Fruit fly (Drosophila melanogaster): ENCODE results near the gene Kap3.

Kap3 gene

DNA sequence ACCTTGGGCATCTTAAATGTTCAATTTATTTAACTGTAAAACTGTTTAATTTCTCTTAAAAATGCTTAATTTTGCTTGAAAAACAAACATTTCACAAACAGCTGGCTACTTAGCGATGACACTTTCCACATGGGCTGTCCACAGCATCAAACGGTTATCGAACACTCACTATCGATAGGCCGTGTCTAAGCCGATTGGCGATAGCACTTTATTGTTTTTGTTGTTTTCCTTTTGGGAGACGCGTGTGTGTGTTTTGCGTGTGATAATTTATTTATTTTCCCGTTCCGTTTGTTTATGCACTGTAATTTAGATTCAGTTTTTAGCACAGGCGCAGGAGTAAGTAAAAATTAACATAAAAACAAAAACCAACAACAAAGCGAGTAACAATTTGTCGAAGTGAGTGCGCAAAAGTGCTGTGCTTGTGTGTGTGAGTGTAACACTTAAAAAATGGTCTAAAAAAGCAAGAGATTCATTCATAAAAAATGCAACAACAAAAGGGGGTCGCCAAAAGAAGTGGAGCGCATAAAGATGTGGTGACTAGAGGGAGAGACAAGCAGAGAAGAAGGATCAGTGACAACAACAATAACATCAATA is 14.6 kb downstream of the Kap3 start, which contains the start of gene Gapvd1:
Gene Gapvd1 (plus strand): TSS at position 211 of the 594 bp plus-strand sequence.
- no peak for TF ChIP-seq CG5204 (GFP tag; optimal IDR thresholded peaks at IDR 0.05)
- no peak for TF ChIP-seq Crg-1 (GFP tag; optimal IDR thresholded peaks at IDR 0.05)
- peak; percentile 21 for TF ChIP-seq CG14711 (tag; optimal IDR thresholded peaks at IDR 0.05)
- peak; percentile 78 for TF ChIP-seq Mnt (GFP tag; optimal IDR thresholded peaks at IDR 0.05)
- no peak for TF ChIP-seq CG7045 (GFP tag; optimal IDR thresholded peaks at IDR 0.05)
- TF ChIP-seq toe (GFP tag; optimal IDR thresholded peaks at IDR 0.05) = no peak
- no peak for TF ChIP-seq Hr96 (GFP tag; optimal IDR thresholded peaks at IDR 0.05)
- TF ChIP-seq CG11617 (GFP tag; optimal IDR thresholded peaks at IDR 0.05) = peak; percentile 12
- no peak for TF ChIP-seq CG12768 (GFP tag; optimal IDR thresholded peaks at IDR 0.05)
- TF ChIP-seq CG1620 (GFP tag; optimal IDR thresholded peaks at IDR 0.05) = peak; percentile 20
- peak; percentile 14 for TF ChIP-seq CG7101 (tag; optimal IDR thresholded peaks at IDR 0.05)
- no peak for TF ChIP-seq cic (GFP tag; optimal IDR thresholded peaks at IDR 0.05)
- TF ChIP-seq Clk (GFP tag; optimal IDR thresholded peaks at IDR 0.05) = no peak
- TF ChIP-seq bab1 (GFP tag; optimal IDR thresholded peaks at IDR 0.05) = peak; percentile 59
- no peak for TF ChIP-seq ovo (GFP tag; optimal IDR thresholded peaks at IDR 0.05)
- TF ChIP-seq pad (GFP tag; optimal IDR thresholded peaks at IDR 0.05) = no peak
- TF ChIP-seq CG33017 (tag; optimal IDR thresholded peaks at IDR 0.05) = no peak
- no peak for TF ChIP-seq cnc (optimal IDR thresholded peaks at IDR 0.05)
- no peak for TF ChIP-seq tj (GFP tag; optimal IDR thresholded peaks at IDR 0.05)
- no peak for TF ChIP-seq kay (GFP tag; ENCODE audit: borderline replicate concordance)

DNA sequence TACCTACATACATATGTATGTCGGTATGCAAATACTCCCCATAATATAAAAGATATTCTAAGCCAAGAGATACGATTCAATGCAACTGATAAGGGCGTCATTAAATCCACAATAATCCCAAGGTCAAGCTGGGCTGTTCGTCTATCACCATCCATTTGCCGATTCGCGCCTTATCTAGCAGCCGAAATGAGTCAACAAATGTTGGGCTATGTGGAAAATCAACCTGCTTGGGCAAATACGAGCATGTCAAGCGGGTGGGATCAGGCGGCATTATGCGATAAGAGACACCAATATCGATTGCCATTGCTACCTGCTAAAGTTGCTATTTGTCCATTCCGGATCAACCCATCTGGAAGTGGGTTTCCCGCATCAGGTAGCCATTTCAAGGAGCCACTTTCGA is 17.2 kb downstream of the Kap3 start:
- TF ChIP-seq toe (GFP tag; optimal IDR thresholded peaks at IDR 0.05) (no peak), cnc (optimal IDR thresholded peaks at IDR 0.05) (no peak), cic (GFP tag; optimal IDR thresholded peaks at IDR 0.05) (no peak), pad (GFP tag; optimal IDR thresholded peaks at IDR 0.05) (no peak), CG7101 (tag; optimal IDR thresholded peaks at IDR 0.05) (no peak), bab1 (GFP tag; optimal IDR thresholded peaks at IDR 0.05) (no peak), CG7045 (GFP tag; optimal IDR thresholded peaks at IDR 0.05) (no peak), tj (GFP tag; optimal IDR thresholded peaks at IDR 0.05) (no peak), ovo (GFP tag; optimal IDR thresholded peaks at IDR 0.05) (no peak), Mnt (GFP tag; optimal IDR thresholded peaks at IDR 0.05) (no peak), CG14711 (tag; optimal IDR thresholded peaks at IDR 0.05) (no peak), CG12768 (GFP tag; optimal IDR thresholded peaks at IDR 0.05) (no peak), Hr96 (GFP tag; optimal IDR thresholded peaks at IDR 0.05) (no peak), CG1620 (GFP tag; optimal IDR thresholded peaks at IDR 0.05) (no peak), Clk (GFP tag; optimal IDR thresholded peaks at IDR 0.05) (no peak), kay (GFP tag; ENCODE audit: borderline replicate concordance) (no peak), Crg-1 (GFP tag; optimal IDR thresholded peaks at IDR 0.05) (no peak)

DNA sequence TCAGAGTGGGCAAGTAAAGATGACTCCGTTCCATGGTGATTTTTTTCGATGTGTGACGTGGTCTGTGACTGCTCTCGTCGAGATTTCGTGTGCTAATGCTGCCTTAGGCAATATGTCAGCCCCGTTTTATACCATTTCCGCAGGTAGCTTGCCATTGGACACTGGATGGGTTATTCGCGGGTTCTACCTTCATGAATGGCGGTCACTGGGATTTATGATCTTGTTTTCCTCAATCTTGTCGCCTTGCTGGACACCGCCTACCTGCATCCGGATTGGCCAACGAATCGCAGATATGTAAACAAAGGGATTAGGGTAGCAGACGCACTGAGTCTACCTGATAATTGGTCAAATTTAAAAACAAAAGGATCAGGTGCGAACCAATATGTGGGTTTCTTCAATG is 17.6 kb downstream of the Kap3 start, which contains the start of gene sisA:
Gene sisA (minus strand): TSS at position 101 of the 400 bp plus-strand sequence.
- TF ChIP-seq cic (GFP tag; optimal IDR thresholded peaks at IDR 0.05) (no peak), Clk (GFP tag; optimal IDR thresholded peaks at IDR 0.05) (no peak), CG1620 (GFP tag; optimal IDR thresholded peaks at IDR 0.05) (no peak), CG14711 (tag; optimal IDR thresholded peaks at IDR 0.05) (no peak), CG7045 (GFP tag; optimal IDR thresholded peaks at IDR 0.05) (no peak), CG5204 (GFP tag; optimal IDR thresholded peaks at IDR 0.05) (no peak), pad (GFP tag; optimal IDR thresholded peaks at IDR 0.05) (no peak), Mnt (GFP tag; optimal IDR thresholded peaks at IDR 0.05) (no peak), toe (GFP tag; optimal IDR thresholded peaks at IDR 0.05) (no peak), CG11617 (GFP tag; optimal IDR thresholded peaks at IDR 0.05) (no peak), bab1 (GFP tag; optimal IDR thresholded peaks at IDR 0.05) (no peak), Crg-1 (GFP tag; optimal IDR thresholded peaks at IDR 0.05) (no peak), tj (GFP tag; optimal IDR thresholded peaks at IDR 0.05) (no peak), CG12768 (GFP tag; optimal IDR thresholded peaks at IDR 0.05) (no peak), cnc (optimal IDR thresholded peaks at IDR 0.05) (no peak), CG7101 (tag; optimal IDR thresholded peaks at IDR 0.05) (no peak), Hr96 (GFP tag; optimal IDR thresholded peaks at IDR 0.05) (no peak)

DNA sequence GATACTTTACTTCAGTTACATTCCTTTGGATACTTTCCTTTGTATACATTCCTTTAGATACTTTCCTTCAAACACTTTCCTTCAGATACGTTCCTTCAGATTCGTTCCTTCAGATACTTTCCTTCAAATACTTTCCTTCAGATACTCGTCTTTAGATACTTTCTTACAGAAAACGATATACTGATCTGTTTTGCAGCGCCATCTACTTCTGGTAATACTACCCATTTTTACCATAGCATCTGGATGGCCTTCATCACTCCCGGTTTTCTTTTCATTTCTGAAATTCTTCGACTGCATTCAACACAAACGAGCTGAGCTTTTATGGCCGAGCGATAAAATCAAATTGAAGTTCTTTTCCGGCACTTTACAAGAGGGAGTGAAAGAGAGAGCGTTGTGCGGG is 20.0 kb downstream of the Kap3 start:
- TF ChIP-seq cnc (optimal IDR thresholded peaks at IDR 0.05) (no peak), CG7101 (tag; optimal IDR thresholded peaks at IDR 0.05) (no peak), ovo (GFP tag; optimal IDR thresholded peaks at IDR 0.05) (no peak), CG7045 (GFP tag; optimal IDR thresholded peaks at IDR 0.05) (no peak), cic (GFP tag; optimal IDR thresholded peaks at IDR 0.05) (no peak), CG1620 (GFP tag; optimal IDR thresholded peaks at IDR 0.05) (no peak), Crg-1 (GFP tag; optimal IDR thresholded peaks at IDR 0.05) (no peak), bab1 (GFP tag; optimal IDR thresholded peaks at IDR 0.05) (no peak), tj (GFP tag; optimal IDR thresholded peaks at IDR 0.05) (no peak), CG5204 (GFP tag; optimal IDR thresholded peaks at IDR 0.05) (no peak), CG11617 (GFP tag; optimal IDR thresholded peaks at IDR 0.05) (no peak), Mnt (GFP tag; optimal IDR thresholded peaks at IDR 0.05) (no peak)

DNA sequence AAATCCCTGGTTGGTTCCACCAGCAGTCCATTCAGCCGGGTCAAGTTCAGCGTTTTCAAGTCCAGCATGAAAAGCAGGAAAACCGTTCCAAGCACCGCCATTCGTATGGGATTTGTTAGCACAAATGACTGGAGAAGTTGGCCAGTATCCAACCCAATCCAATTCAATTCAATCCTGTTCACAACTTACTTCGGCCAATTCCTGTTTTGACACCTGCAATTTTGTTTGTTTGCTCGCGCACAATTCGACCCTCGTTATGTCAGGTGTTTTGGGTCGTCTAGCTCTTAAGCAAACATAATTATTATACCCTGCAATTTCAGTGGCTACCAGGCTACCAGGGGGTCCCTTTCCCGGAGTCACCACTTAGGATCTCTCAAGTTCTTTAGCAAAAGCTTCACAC is 28.8 kb downstream of the Kap3 start, which contains the start of gene Ir10a:
Gene Ir10a (minus strand): TSS at position 101 of the 400 bp plus-strand sequence.
- no peak for TF ChIP-seq toe (GFP tag; optimal IDR thresholded peaks at IDR 0.05)
- no peak for TF ChIP-seq kay (GFP tag; ENCODE audit: borderline replicate concordance)
- no peak for TF ChIP-seq tj (GFP tag; optimal IDR thresholded peaks at IDR 0.05)
- no peak for TF ChIP-seq pad (GFP tag; optimal IDR thresholded peaks at IDR 0.05)
- TF ChIP-seq CG12768 (GFP tag; optimal IDR thresholded peaks at IDR 0.05) = no peak
- no peak for TF ChIP-seq bab1 (GFP tag; optimal IDR thresholded peaks at IDR 0.05)
- no peak for TF ChIP-seq Crg-1 (GFP tag; optimal IDR thresholded peaks at IDR 0.05)
- TF ChIP-seq Hr96 (GFP tag; optimal IDR thresholded peaks at IDR 0.05) = no peak
- no peak for TF ChIP-seq CG33017 (tag; optimal IDR thresholded peaks at IDR 0.05)
- TF ChIP-seq cnc (optimal IDR thresholded peaks at IDR 0.05) = no peak

DNA sequence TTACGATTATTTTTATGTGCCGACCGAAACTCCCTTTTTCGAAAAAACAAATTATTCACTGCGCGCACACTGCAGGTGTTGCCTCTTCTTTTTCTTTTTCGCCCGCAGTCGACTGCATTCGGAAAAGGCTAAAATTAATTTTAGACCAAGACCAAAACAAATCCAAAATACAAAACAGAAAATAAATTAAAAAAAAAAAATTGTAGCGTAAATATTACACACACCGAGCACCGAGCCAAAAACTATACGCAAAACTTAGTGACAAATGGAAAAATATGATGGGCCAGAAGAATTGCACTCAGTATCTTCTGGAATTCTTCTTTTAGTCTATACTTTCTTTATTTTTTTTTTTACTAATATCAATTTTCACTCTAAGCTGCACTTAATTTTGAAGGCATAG is 37.2 kb downstream of the Kap3 start, which contains the start of gene CG44422:
Gene CG44422 (minus strand): TSS at position 101 of the 400 bp plus-strand sequence.
- TF ChIP-seq kay (GFP tag; ENCODE audit: borderline replicate concordance) (no peak), CG5204 (GFP tag; optimal IDR thresholded peaks at IDR 0.05) (no peak)
